Fruit fly (Drosophila melanogaster) whole organism, embryonic: Measurements from ENCODE around the gene Dbx.

Source experiments
- C15 ChIP-seq: fragments of 200-800 bp; sonication (Bioruptor generic); IDR thresholded peaks from 3 replicates; pipeline ENCODE4 v1.3.6; 2022; ENCODE audit warnings: missing biosample characterization, missing genetic modification characterization
- CG1024 ChIP-seq: fragments of 200-800 bp; sonication (Bioruptor generic); IDR thresholded peaks from 2 replicates; pipeline ENCODE4 v1.3.6; 2022; ENCODE audit warnings: missing biosample characterization, missing genetic modification characterization
- CG10543 ChIP-seq: fragments of 200-800 bp; sonication (Bioruptor generic); optimal IDR thresholded peaks from 3 replicates; lab custom pipeline; 2017; ENCODE audit warnings: missing biosample characterization, mild to moderate bottlenecking, missing genetic modification characterization, moderate library complexity
- CG12104 ChIP-seq: fragments of 200-800 bp; sonication (Bioruptor generic); optimal IDR thresholded peaks from 3 replicates; lab custom pipeline; 2016; ENCODE audit warnings: missing biosample characterization, missing genetic modification characterization
- CG12155 ChIP-seq: fragments of 200-800 bp; sonication (Bioruptor generic); optimal IDR thresholded peaks from 3 replicates; lab custom pipeline; 2016; ENCODE audit warnings: missing biosample characterization, missing genetic modification characterization
- CG12769 ChIP-seq: fragments of 200-800 bp; sonication (Bioruptor generic); optimal IDR thresholded peaks from 2 replicates; lab custom pipeline; 2019; ENCODE audit warnings: missing biosample characterization, mild to moderate bottlenecking, missing genetic modification characterization, moderate library complexity
- CG18599 ChIP-seq: fragments of 200-800 bp; sonication (Bioruptor generic); optimal IDR thresholded peaks from 3 replicates; lab custom pipeline; 2017; ENCODE audit warnings: missing biosample characterization, missing genetic modification characterization, mild to moderate bottlenecking, moderate library complexity, missing genetic modification reagents
- CG2116 ChIP-seq: fragments of 200-800 bp; sonication (Bioruptor generic); optimal IDR thresholded peaks from 3 replicates; lab custom pipeline; 2018; ENCODE audit warnings: missing biosample characterization, mild to moderate bottlenecking, missing genetic modification characterization
- CG2712 ChIP-seq: fragments of 200-800 bp; optimal IDR thresholded peaks from 3 replicates; lab custom pipeline; 2019; ENCODE audit warnings: missing biosample characterization, mild to moderate bottlenecking, missing genetic modification characterization, moderate library complexity
- CG32767 ChIP-seq: fragments of 200-800 bp; sonication (Bioruptor generic); IDR thresholded peaks from 2 replicates; pipeline ENCODE4 v1.3.6; 2022; ENCODE audit warnings: missing biosample characterization, missing genetic modification characterization
- CG4360 ChIP-seq: fragments of 200-800 bp; sonication (Bioruptor generic); IDR thresholded peaks from 2 replicates; pipeline ENCODE4 v1.3.6; 2022; ENCODE audit warnings: missing biosample characterization, missing genetic modification characterization
- CG6654 ChIP-seq: fragments of 200-800 bp; sonication (Bioruptor generic); optimal IDR thresholded peaks from 2 replicates; lab custom pipeline; 2017; ENCODE audit warnings: missing biosample characterization, mild to moderate bottlenecking, missing genetic modification characterization
- CG6813 ChIP-seq: fragments of 200-800 bp; sonication (Bioruptor generic); optimal IDR thresholded peaks from 2 replicates; lab custom pipeline; 2017; ENCODE audit warnings: missing biosample characterization, missing genetic modification characterization, mild to moderate bottlenecking, moderate library complexity, missing genetic modification reagents
- CG7839 ChIP-seq: fragments of 200-800 bp; sonication (Bioruptor generic); optimal IDR thresholded peaks from 3 replicates; lab custom pipeline; 2018; ENCODE audit warnings: missing biosample characterization, mild to moderate bottlenecking, missing genetic modification characterization, moderate library complexity
- CG7963 ChIP-seq: fragments of 200-800 bp; sonication (Bioruptor generic); IDR thresholded peaks from 3 replicates; pipeline ENCODE4 v1.3.6; 2022; ENCODE audit warnings: missing biosample characterization, missing genetic modification characterization; ENCODE audit not compliant: partially characterized antibody
- CG8388 ChIP-seq: fragments of 200-800 bp; sonication (Bioruptor generic); optimal IDR thresholded peaks from 2 replicates; lab custom pipeline; 2019; ENCODE audit warnings: missing biosample characterization, mild to moderate bottlenecking, missing genetic modification characterization, moderate library complexity
- CG8924 ChIP-seq: fragments of 200-800 bp; optimal IDR thresholded peaks from 3 replicates; lab custom pipeline; 2019; ENCODE audit warnings: missing biosample characterization, mild to moderate bottlenecking, missing genetic modification characterization, moderate library complexity
- CG9876 ChIP-seq: fragments of 200-800 bp; sonication (Bioruptor generic); optimal IDR thresholded peaks from 2 replicates; lab custom pipeline; 2016; ENCODE audit warnings: missing biosample characterization, missing genetic modification characterization
- Chrac-16 ChIP-seq: fragments of 200-800 bp; sonication (Bioruptor generic); optimal IDR thresholded peaks from 3 replicates; lab custom pipeline; 2016; ENCODE audit warnings: missing biosample characterization, missing genetic modification characterization
- D ChIP-seq, 2 experiments: fragments of 200-800 bp in 1 of 2; fragments of >200 bp in 1 of 2; sonication (Bioruptor generic) in 1 of 2; optimal IDR thresholded peaks; 2 replicates in 1 of 2; 3 replicates in 1 of 2; lab custom pipeline; 2017; ENCODE audit warnings: mild to moderate bottlenecking in 1 of 2, missing biosample characterization in 1 of 2, missing genetic modification characterization in 1 of 2, missing genetic modification reagents in 1 of 2
- HLH4C ChIP-seq: fragments of 200-800 bp; sonication (Bioruptor generic); IDR thresholded peaks from 3 replicates; pipeline ENCODE4 v1.3.6; 2022; ENCODE audit warnings: missing biosample characterization, missing genetic modification characterization; ENCODE audit not compliant: partially characterized antibody
- Mrtf ChIP-seq: fragments of 200-800 bp; sonication (Bioruptor generic); IDR thresholded peaks from 3 replicates; pipeline ENCODE4 v1.3.6; 2022; ENCODE audit warnings: missing biosample characterization, missing genetic modification characterization
- Opbp ChIP-seq: fragments of 200-800 bp; sonication (Bioruptor generic); IDR thresholded peaks from 3 replicates; pipeline ENCODE4 v1.3.6; 2022; ENCODE audit warnings: missing biosample characterization, missing genetic modification characterization; ENCODE audit not compliant: partially characterized antibody
- Rx ChIP-seq: fragments of 200-800 bp; sonication (Bioruptor generic); IDR thresholded peaks from 2 replicates; pipeline ENCODE4 v1.3.6; 2022; ENCODE audit warnings: missing biosample characterization, missing genetic modification characterization
- Scr ChIP-seq: fragments of 200-800 bp; sonication (Bioruptor generic); IDR thresholded peaks from 2 replicates; pipeline ENCODE4 v1.3.6; 2022; ENCODE audit warnings: missing biosample characterization, missing genetic modification characterization; ENCODE audit not compliant: partially characterized antibody
- Ssrp ChIP-seq: fragments of 200-800 bp; sonication (Bioruptor generic); optimal IDR thresholded peaks from 2 replicates; lab custom pipeline; 2018; ENCODE audit warnings: missing biosample characterization, mild to moderate bottlenecking, missing genetic modification characterization, moderate library complexity
- Tbp ChIP-seq: fragments of >200 bp; optimal IDR thresholded peaks from 2 replicates; lab custom pipeline; 2018; ENCODE audit warnings: missing biosample characterization, missing genetic modification characterization
- ac ChIP-seq: fragments of 200-800 bp; sonication (Bioruptor generic); optimal IDR thresholded peaks from 3 replicates; lab custom pipeline; 2017; ENCODE audit warnings: missing biosample characterization, mild to moderate bottlenecking, missing genetic modification characterization
- amos ChIP-seq: fragments of 200-800 bp; sonication (Bioruptor generic); IDR thresholded peaks from 2 replicates; pipeline ENCODE4 v1.3.6; 2022; ENCODE audit warnings: missing biosample characterization, missing genetic modification characterization; ENCODE audit not compliant: partially characterized antibody
- ash1 ChIP-seq: fragments of 200-800 bp; sonication (Bioruptor generic); optimal IDR thresholded peaks from 2 replicates; lab custom pipeline; 2018; ENCODE audit warnings: missing biosample characterization, mild to moderate bottlenecking, missing genetic modification characterization
- ato ChIP-seq: fragments of 200-800 bp; sonication (Bioruptor generic); IDR thresholded peaks from 2 replicates; pipeline ENCODE4 v1.3.6; 2022; ENCODE audit warnings: missing biosample characterization, missing genetic modification characterization; ENCODE audit not compliant: partially characterized antibody
- dan ChIP-seq: fragments of 200-800 bp; sonication (Bioruptor generic); IDR thresholded peaks from 2 replicates; pipeline ENCODE4 v1.3.6; 2022; ENCODE audit warnings: missing biosample characterization, missing genetic modification characterization
- dysf ChIP-seq: fragments of 200-800 bp; sonication (Bioruptor generic); IDR thresholded peaks from 3 replicates; pipeline ENCODE4 v1.3.6; 2022; ENCODE audit warnings: missing biosample characterization, missing genetic modification characterization
- fd3F ChIP-seq: fragments of 200-800 bp; sonication (Bioruptor generic); optimal IDR thresholded peaks from 2 replicates; lab custom pipeline; 2018; ENCODE audit warnings: missing biosample characterization, mild to moderate bottlenecking, missing genetic modification characterization, moderate library complexity
- fd64A ChIP-seq: fragments of 200-800 bp; sonication (Bioruptor generic); optimal IDR thresholded peaks from 3 replicates; lab custom pipeline; 2018; ENCODE audit warnings: missing biosample characterization, mild to moderate bottlenecking, missing genetic modification characterization
- grn ChIP-seq: fragments of 200-800 bp; sonication (Bioruptor generic); optimal IDR thresholded peaks from 3 replicates; lab custom pipeline; 2017; ENCODE audit warnings: missing biosample characterization, missing genetic modification characterization
- gro ChIP-seq: fragments of 200-800 bp; sonication (Bioruptor generic); optimal IDR thresholded peaks from 2 replicates; lab custom pipeline; 2016; ENCODE audit warnings: missing biosample characterization, missing genetic modification characterization
- h ChIP-seq: fragments of >200 bp; optimal IDR thresholded peaks from 2 replicates; lab custom pipeline; 2017
- hb ChIP-seq: fragments of 200-800 bp; sonication (Bioruptor generic); IDR thresholded peaks from 3 replicates; pipeline ENCODE4 v1.3.6; 2022; ENCODE audit warnings: missing biosample characterization, missing genetic modification characterization; ENCODE audit not compliant: partially characterized antibody
- hbn ChIP-seq: fragments of 200-800 bp; sonication (Bioruptor generic); IDR thresholded peaks from 2 replicates; pipeline ENCODE4 v1.3.6; 2022; ENCODE audit warnings: missing biosample characterization, missing genetic modification characterization; ENCODE audit not compliant: partially characterized antibody
- kay ChIP-seq: fragments of 200-800 bp; sonication (Bioruptor generic); optimal IDR thresholded peaks from 2 replicates; lab custom pipeline; 2016; ENCODE audit warnings: missing biosample characterization, missing genetic modification characterization
- lmd ChIP-seq: fragments of 200-800 bp; sonication (Bioruptor generic); IDR thresholded peaks from 2 replicates; pipeline ENCODE4 v1.3.6; 2022; ENCODE audit warnings: missing biosample characterization, missing genetic modification characterization
- nau ChIP-seq: fragments of 200-800 bp; sonication (Bioruptor generic); optimal IDR thresholded peaks from 3 replicates; lab custom pipeline; 2017; ENCODE audit warnings: missing biosample characterization, mild to moderate bottlenecking, missing genetic modification characterization, missing genetic modification reagents
- nmo ChIP-seq: fragments of 200-800 bp; sonication (Bioruptor generic); optimal IDR thresholded peaks from 2 replicates; lab custom pipeline; 2018; ENCODE audit warnings: missing biosample characterization, mild to moderate bottlenecking, missing genetic modification characterization, moderate library complexity
- odd ChIP-seq: fragments of 200-800 bp; sonication (Bioruptor generic); optimal IDR thresholded peaks from 2 replicates; lab custom pipeline; 2017; ENCODE audit warnings: missing biosample characterization, mild to moderate bottlenecking, missing genetic modification characterization
- salm ChIP-seq: fragments of 200-800 bp; sonication (Bioruptor generic); optimal IDR thresholded peaks from 2 replicates; lab custom pipeline; 2018; ENCODE audit warnings: missing biosample characterization, mild to moderate bottlenecking, missing genetic modification characterization
- sim ChIP-seq: fragments of 200-800 bp; sonication (Bioruptor generic); IDR thresholded peaks from 2 replicates; pipeline ENCODE4 v1.3.6; 2022; ENCODE audit warnings: missing biosample characterization, missing genetic modification characterization
- slbo ChIP-seq: fragments of 200-800 bp; sonication (Bioruptor generic); IDR thresholded peaks from 2 replicates; pipeline ENCODE4 v1.3.6; 2022; ENCODE audit warnings: missing biosample characterization, missing genetic modification characterization
- tll ChIP-seq, 2 experiments: fragments of 200-800 bp in 1 of 2; fragments of >200 bp in 1 of 2; sonication (Bioruptor generic) in 1 of 2; optimal IDR thresholded peaks; 2 replicates each; lab custom pipeline; 2017 to 2019; ENCODE audit warnings: missing biosample characterization in 2 of 2, missing genetic modification characterization in 2 of 2, mild to moderate bottlenecking in 1 of 2, moderate library complexity in 1 of 2

The Dbx gene

DNA sequence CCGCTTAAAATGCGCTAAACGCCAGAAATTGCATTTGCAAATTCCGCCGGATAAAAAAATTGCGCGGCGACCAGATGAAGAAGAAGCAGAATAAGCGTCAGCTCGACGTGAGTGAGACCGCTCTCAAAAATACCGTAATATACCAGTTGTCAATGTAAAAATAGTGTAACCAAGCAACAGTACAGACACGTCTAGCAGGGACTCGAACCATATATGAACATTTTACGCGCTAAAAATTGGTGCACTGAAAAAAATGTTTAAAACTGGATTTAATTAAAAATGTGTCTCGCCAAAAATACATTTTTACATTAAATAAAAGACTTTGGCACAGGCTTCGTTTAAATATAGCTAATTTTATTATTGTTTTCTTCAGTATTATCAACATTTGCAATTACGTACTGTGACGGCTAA is 44.9 kb upstream of the Dbx start, which contains the start of gene dre4 (continued):
- TF ChIP-seq CG8924 (tag; lab: Kevin White, UChicago), result peak; percentile 71
- TF ChIP-seq CG7963 (GFP tag; lab: Robert Waterston, UW), result no peak
- peak; percentile 45 for TF ChIP-seq salm (tag; lab: Kevin White, UChicago)
- no peak for TF ChIP-seq ash1 (GFP tag; lab: Kevin White, UChicago)
- peak; percentile 70 for TF ChIP-seq Chrac-16
- TF ChIP-seq CG1024 (GFP tag; lab: Robert Waterston, UW), result peak; percentile 49; the same call in 1 of the 2 replicates
- peak; percentile 9 for TF ChIP-seq grn (GFP tag; lab: Kevin White, UChicago)
- peak; percentile 80 for TF ChIP-seq CG18599 (GFP tag; lab: Kevin White, UChicago)
- peak; percentile 46 for TF ChIP-seq kay
- TF ChIP-seq Tbp (GFP tag; lab: Kevin White, UChicago), result no peak
- TF ChIP-seq dan (GFP tag; lab: Robert Waterston, UW), result no peak
- TF ChIP-seq lmd, result peak; percentile 52
- TF ChIP-seq ac, result no peak
- TF ChIP-seq ato (GFP tag; lab: Robert Waterston, UW), result no peak
- TF ChIP-seq CG10543, result no peak
- peak; percentile 37 for TF ChIP-seq fd64A (GFP tag; lab: Kevin White, UChicago)
- TF ChIP-seq CG12769, result peak; percentile 66
- TF ChIP-seq D (optimal IDR thresholded peaks at IDR 0.05; lab: Kevin White, UChicago), result no peak
- peak; percentile 28 for TF ChIP-seq D (GFP tag; optimal IDR thresholded peaks at IDR 0.05; lab: Kevin White, UChicago)
- TF ChIP-seq fd3F (GFP tag; lab: Kevin White, UChicago), result peak; percentile 34
- peak; percentile 54 for TF ChIP-seq Ssrp (tag; lab: Kevin White, UChicago)
- TF ChIP-seq Rx, result peak; percentile 50
- TF ChIP-seq CG7839, result peak; percentile 76
- peak; percentile 59; the same call in 2 of the 3 replicates for TF ChIP-seq Opbp (GFP tag; lab: Robert Waterston, UW)
- no peak for TF ChIP-seq h
- no peak for TF ChIP-seq CG6813 (GFP tag; lab: Kevin White, UChicago)
- no peak for TF ChIP-seq sim (GFP tag; lab: Robert Waterston, UW)
- TF ChIP-seq CG8388 (GFP tag; lab: Kevin White, UChicago), result peak; percentile 68
- no peak for TF ChIP-seq tll (GFP tag; optimal IDR thresholded peaks at IDR 0.05; lab: Kevin White, UChicago)
- peak; percentile 87 for TF ChIP-seq slbo (GFP tag; lab: Robert Waterston, UW)
- peak; percentile 9 for TF ChIP-seq CG12104
- TF ChIP-seq gro, result peak; percentile 81
- TF ChIP-seq nmo (GFP tag; lab: Kevin White, UChicago), result peak; percentile 76
- peak; percentile 64 for TF ChIP-seq dysf (GFP tag; lab: Robert Waterston, UW)
- no peak for TF ChIP-seq hb (GFP tag; lab: Robert Waterston, UW)
- peak; percentile 68 for TF ChIP-seq CG12155 (GFP tag; lab: Kevin White, UChicago)
- peak; percentile 18 for TF ChIP-seq CG9876 (GFP tag; lab: Kevin White, UChicago)
- TF ChIP-seq CG4360 (GFP tag; lab: Robert Waterston, UW), result no peak
- peak; percentile 50 for TF ChIP-seq CG2116 (GFP tag; lab: Kevin White, UChicago)
- TF ChIP-seq HLH4C (GFP tag; lab: Robert Waterston, UW), result no peak; the same call in 2 of the 3 replicates
- TF ChIP-seq odd, result no peak
- peak; percentile 62 for TF ChIP-seq amos
- peak; percentile 38 for TF ChIP-seq CG6654 (GFP tag; lab: Kevin White, UChicago)
- TF ChIP-seq C15 (GFP tag; lab: Robert Waterston, UW), result no peak
- peak; percentile 13; the same call in 1 of the 3 replicates for TF ChIP-seq Mrtf (GFP tag; lab: Robert Waterston, UW)
- TF ChIP-seq Scr, result peak; percentile 25; the same call in 1 of the 2 replicates
- TF ChIP-seq CG32767 (GFP tag; lab: Robert Waterston, UW), result 0 out of 2 replicates have a peak, but pooled peaks have one; percentile 28
- TF ChIP-seq CG2712, result peak; percentile 81
- TF ChIP-seq hbn (GFP tag; lab: Robert Waterston, UW), result peak; percentile 47; the same call in 1 of the 2 replicates
- no peak for TF ChIP-seq nau (GFP tag; lab: Kevin White, UChicago)
